Fruit fly (Drosophila melanogaster) whole organism, embryonic: Measurements from ENCODE around the gene CG15741.

Source experiments
- MESR4 ChIP-seq: fragments of 200-800 bp; sonication (Bioruptor generic); optimal IDR thresholded peaks from 2 replicates; lab custom pipeline; 2018; ENCODE audit warnings: missing biosample characterization, mild to moderate bottlenecking, missing genetic modification characterization, moderate library complexity
- Sin3A ChIP-seq: fragments of >200 bp; optimal IDR thresholded peaks from 2 replicates; lab custom pipeline; 2018
- ac ChIP-seq: fragments of 200-800 bp; sonication (Bioruptor generic); optimal IDR thresholded peaks from 3 replicates; lab custom pipeline; 2017; ENCODE audit warnings: missing biosample characterization, mild to moderate bottlenecking, missing genetic modification characterization
- vnd ChIP-seq: fragments of 200-800 bp; sonication (Bioruptor generic); IDR thresholded peaks from 3 replicates; pipeline ENCODE4 v1.3.6; 2022; ENCODE audit warnings: missing biosample characterization, missing genetic modification characterization; ENCODE audit not compliant: partially characterized antibody

- TF ChIP-seq vnd (GFP tag; lab: Robert Waterston, UW) = no peak
- TF ChIP-seq MESR4 (GFP tag; lab: Kevin White, UChicago) = peak; percentile 48
- no peak for TF ChIP-seq ac
- no peak for TF ChIP-seq Sin3A (lab: Kevin White, UChicago)
These were observed 31.6 kb downstream of the CG15741 start for dm6 chrX:11806196-11806595.
